Fruit fly (Drosophila melanogaster) whole organism: ENCODE measurements around the gene CG1998.

Experiments used
- Dll ChIP-seq: fragments of >200 bp; optimal IDR thresholded peaks from 2 replicates; lab custom pipeline; 2017
- pan ChIP-seq: fragments of >200 bp; optimal IDR thresholded peaks from 2 replicates; lab custom pipeline; 2017
- psq ChIP-seq: fragments of >200 bp; optimal IDR thresholded peaks from 2 replicates; lab custom pipeline; 2017
- usp ChIP-seq: fragments of >200 bp; optimal IDR thresholded peaks from 2 replicates; lab custom pipeline; 2017; ENCODE audit warnings: missing biosample characterization, missing genetic modification characterization, mixed read lengths

DNA sequence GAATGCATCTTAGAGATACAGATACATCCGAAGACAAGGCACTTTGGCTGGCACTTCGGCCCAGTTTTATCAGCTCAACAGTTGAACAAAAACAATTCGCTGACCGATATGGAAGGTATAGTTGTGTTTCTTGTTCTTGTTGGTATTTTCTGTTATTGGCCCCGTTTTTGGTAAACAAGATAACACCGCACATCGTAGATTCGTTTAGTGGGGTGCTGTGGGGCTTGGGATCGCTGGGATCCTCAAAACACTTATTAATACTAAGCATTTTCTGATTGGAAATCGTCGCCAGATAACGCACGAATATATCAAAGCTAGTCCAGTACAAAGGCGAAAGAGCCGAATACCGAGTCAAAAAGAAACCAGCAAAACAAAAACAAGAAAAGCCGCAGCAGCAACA lies 9.3 kb downstream of the CG1998 start:
- TF ChIP-seq usp (GFP tag; lab: Kevin White, UChicago): no peak
- no peak for TF ChIP-seq psq (lab: Kevin White, UChicago)
- no peak for TF ChIP-seq pan (lab: Kevin White, UChicago)
- no peak for TF ChIP-seq Dll (lab: Kevin White, UChicago)
